Fruit fly (Drosophila melanogaster) whole organism, prepupa: ENCODE measurements around the gene Acsf3.
A peak's percentile ranks its signal among the peaks of the same experiment; 100 is the strongest.

Experiments
- CG8119 ChIP-seq: fragments of 200-800 bp; sonication (Bioruptor generic); IDR thresholded peaks from 3 replicates; pipeline ENCODE4 v1.3.6; 2022; ENCODE audit warnings: missing biosample characterization, missing genetic modification characterization
- Eip75B ChIP-seq: fragments of 200-800 bp; sonication (Bioruptor generic); optimal IDR thresholded peaks from 3 replicates; lab custom pipeline; 2016; ENCODE audit warnings: missing biosample characterization, missing genetic modification characterization
- Met ChIP-seq: fragments of 200-800 bp; sonication (Bioruptor generic); optimal IDR thresholded peaks from 3 replicates; lab custom pipeline; 2016; ENCODE audit warnings: missing biosample characterization, missing genetic modification characterization

DNA sequence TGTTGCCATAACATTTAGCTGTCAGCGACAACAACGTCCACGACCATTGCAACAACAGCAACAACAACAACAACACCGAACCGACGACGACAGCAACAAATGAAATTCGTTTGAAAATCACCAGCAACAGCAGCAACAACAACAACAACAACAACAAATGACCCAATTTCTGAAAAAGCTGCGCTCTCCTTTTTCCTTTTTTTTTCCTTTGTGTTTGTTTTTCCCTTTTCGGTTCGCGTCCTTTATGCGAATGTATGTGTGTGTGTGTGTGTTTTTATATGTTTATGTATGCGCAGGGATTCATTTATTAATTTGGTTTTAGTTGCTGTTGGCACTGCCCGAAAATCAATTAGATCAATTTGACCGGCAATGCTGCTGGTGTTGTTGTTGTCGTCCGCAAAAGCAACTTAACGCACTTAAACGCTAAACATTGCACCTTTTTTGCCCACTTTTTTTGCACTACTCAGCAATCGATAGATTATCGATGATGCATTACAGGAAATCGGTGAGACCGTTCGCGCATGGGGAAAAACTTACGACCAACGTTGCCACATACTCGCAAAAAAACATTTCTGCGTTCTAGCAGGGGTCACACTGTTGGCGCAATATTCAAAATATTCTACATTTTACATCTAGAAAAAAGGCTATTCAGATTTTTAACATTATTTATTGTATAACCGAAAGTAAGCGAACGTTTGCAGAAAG is 37.9 kb upstream of the Acsf3 start, which contains the start of gene unc-119:
- TF ChIP-seq CG8119 (GFP tag; lab: Robert Waterston, UW), result no peak; the same call in 2 of the 3 replicates
- no peak for TF ChIP-seq Met (GFP tag; lab: Kevin White, UChicago)
- peak; percentile 17 for TF ChIP-seq Eip75B (GFP tag; lab: Kevin White, UChicago)
